Worm (Caenorhabditis elegans) whole organism, early embryonic: Measurements from ENCODE around the gene Y64G10A.10.

Source experiments
- B0310.2 ChIP-seq: sonication (generic microtip); optimal IDR thresholded peaks from 2 replicates; lab custom pipeline; 2016; ENCODE audit warnings: mild to moderate bottlenecking, missing genetic modification characterization, missing compliant biosample characterization
- F13C5.2 ChIP-seq: sonication (generic microtip); optimal IDR thresholded peaks from 2 replicates; lab custom pipeline; 2017; ENCODE audit warnings: mild to moderate bottlenecking, missing genetic modification characterization, inconsistent platforms, missing compliant biosample characterization
- aly-1 ChIP-seq: sonication (generic microtip); optimal IDR thresholded peaks from 2 replicates; lab custom pipeline; 2016; ENCODE audit warnings: missing genetic modification characterization, missing compliant biosample characterization
- ama-1 ChIP-seq: fragments of 150-350 bp; optimal IDR thresholded peaks from 2 replicates; lab custom pipeline; 2014
- ceh-13 ChIP-seq: fragments of 200-800 bp; sonication (Bioruptor generic); optimal IDR thresholded peaks from 2 replicates; lab custom pipeline; 2018; ENCODE audit warnings: mild to moderate bottlenecking, missing genetic modification characterization, missing compliant biosample characterization
- ceh-36 ChIP-seq: sonication (generic microtip); optimal IDR thresholded peaks from 2 replicates; lab custom pipeline; 2016; ENCODE audit warnings: missing genetic modification characterization, inconsistent platforms, missing compliant biosample characterization
- ets-7 ChIP-seq: sonication (generic microtip); optimal IDR thresholded peaks from 2 replicates; lab custom pipeline; 2016; ENCODE audit warnings: missing genotype, missing genetic modification characterization, missing compliant biosample characterization
- flt-1 ChIP-seq: fragments of 200-800 bp; sonication (Bioruptor generic); IDR thresholded peaks from 2 replicates; pipeline ENCODE4 v1.3.6; 2022; ENCODE audit warnings: missing genetic modification characterization, missing compliant biosample characterization
- hmbx-1 ChIP-seq: sonication (generic microtip); optimal IDR thresholded peaks from 2 replicates; lab custom pipeline; 2016; ENCODE audit warnings: mild to moderate bottlenecking, missing genetic modification characterization, missing compliant biosample characterization
- hmg-4 ChIP-seq: fragments of 200-800 bp; sonication (Bioruptor generic); optimal IDR thresholded peaks from 2 replicates; lab custom pipeline; 2018; ENCODE audit warnings: mild to moderate bottlenecking, missing genetic modification characterization, missing compliant biosample characterization
- hnd-1 ChIP-seq: sonication (generic microtip); optimal IDR thresholded peaks from 2 replicates; lab custom pipeline; 2016; ENCODE audit warnings: missing genetic modification characterization, missing compliant biosample characterization
- pes-1 ChIP-seq: fragments of 200-800 bp; sonication (Bioruptor generic); IDR thresholded peaks from 2 replicates; pipeline ENCODE4 v1.3.6; 2022; ENCODE audit warnings: missing genetic modification reagents, missing genetic modification characterization, missing compliant biosample characterization
- scrt-1 ChIP-seq: fragments of 200-800 bp; sonication (Bioruptor generic); IDR thresholded peaks from 2 replicates; pipeline ENCODE4 v1.3.6; 2022; ENCODE audit warnings: missing genetic modification characterization, missing compliant biosample characterization
- sea-1 ChIP-seq: fragments of 200-800 bp; sonication (Bioruptor generic); conservative IDR thresholded peaks from 2 replicates; pipeline ENCODE4 v1.3.6; 2022; ENCODE audit warnings: missing genetic modification characterization, missing compliant biosample characterization
- tbx-11 ChIP-seq: fragments of 200-800 bp; sonication (Bioruptor generic); IDR thresholded peaks from 2 replicates; pipeline ENCODE4 v1.3.6; 2022; ENCODE audit warnings: missing genetic modification characterization, missing compliant biosample characterization
- tbx-37 ChIP-seq: fragments of 200-800 bp; sonication (Bioruptor generic); conservative IDR thresholded peaks from 2 replicates; pipeline ENCODE4 v1.3.6; 2022; ENCODE audit warnings: missing genetic modification reagents, missing genetic modification characterization, missing compliant biosample characterization
- tra-4 ChIP-seq: sonication (generic microtip); optimal IDR thresholded peaks from 2 replicates; lab custom pipeline; 2017; ENCODE audit warnings: missing genetic modification characterization, missing compliant biosample characterization

Y64G10A.10 gene

ce11 chrIV:14268882-14269281 is 27.6 kb upstream of the Y64G10A.10 start:
- TF ChIP-seq hmg-4 (GFP tag; lab: Kevin White, UChicago), result no peak
- TF ChIP-seq aly-1 (tag; lab: Kevin White, UChicago), result no peak
- TF ChIP-seq tbx-37 (GFP tag; lab: Robert Waterston, UW), result no peak
- TF ChIP-seq sea-1 (GFP tag; lab: Robert Waterston, UW), result no peak
- TF ChIP-seq ceh-13 (GFP tag; lab: Kevin White, UChicago), result no peak
- TF ChIP-seq flt-1, result no peak

- TF ChIP-seq sea-1 (GFP tag; lab: Robert Waterston, UW) (no peak), B0310.2 (tag; lab: Kevin White, UChicago) (no peak), hmbx-1 (tag; lab: Kevin White, UChicago) (no peak), hmg-4 (GFP tag; lab: Kevin White, UChicago) (no peak), tbx-37 (GFP tag; lab: Robert Waterston, UW) (no peak), tra-4 (no peak)
Observed at ce11 chrIV:14260761-14261160, 19.5 kb upstream of the Y64G10A.10 start.

ce11 chrIV:14259197-14259596 is 18.0 kb upstream of the Y64G10A.10 start:
- TF ChIP-seq hmg-4 (GFP tag; lab: Kevin White, UChicago) (no peak), ets-7 (tag; lab: Kevin White, UChicago) (no peak), aly-1 (tag; lab: Kevin White, UChicago) (no peak), flt-1 (no peak), ceh-36 (tag; lab: Kevin White, UChicago) (no peak), tbx-37 (GFP tag; lab: Robert Waterston, UW) (no peak), scrt-1 (GFP tag; lab: Robert Waterston, UW) (no peak), hmbx-1 (tag; lab: Kevin White, UChicago) (no peak), ceh-13 (GFP tag; lab: Kevin White, UChicago) (no peak), pes-1 (GFP tag; lab: Robert Waterston, UW) (no peak), ama-1 (no peak), tbx-11 (GFP tag; lab: Robert Waterston, UW) (no peak), sea-1 (GFP tag; lab: Robert Waterston, UW) (no peak), F13C5.2 (no peak), tra-4 (no peak), hnd-1 (tag; lab: Kevin White, UChicago) (no peak), B0310.2 (tag; lab: Kevin White, UChicago) (no peak)

ce11 chrIV:14257528-14257927 is 16.3 kb upstream of the Y64G10A.10 start:
- TF ChIP-seq ceh-36 (tag; lab: Kevin White, UChicago) (no peak), hmg-4 (GFP tag; lab: Kevin White, UChicago) (no peak), ceh-13 (GFP tag; lab: Kevin White, UChicago) (no peak), flt-1 (no peak), sea-1 (GFP tag; lab: Robert Waterston, UW) (no peak), tra-4 (no peak), tbx-37 (GFP tag; lab: Robert Waterston, UW) (no peak), aly-1 (tag; lab: Kevin White, UChicago) (no peak), F13C5.2 (no peak), pes-1 (GFP tag; lab: Robert Waterston, UW) (no peak), B0310.2 (tag; lab: Kevin White, UChicago) (no peak), ets-7 (tag; lab: Kevin White, UChicago) (no peak)

- TF ChIP-seq flt-1 (no peak), scrt-1 (GFP tag; lab: Robert Waterston, UW) (no peak), hmbx-1 (tag; lab: Kevin White, UChicago) (no peak), sea-1 (GFP tag; lab: Robert Waterston, UW) (no peak), hnd-1 (tag; lab: Kevin White, UChicago) (no peak), ama-1 (no peak), aly-1 (tag; lab: Kevin White, UChicago) (no peak), tbx-11 (GFP tag; lab: Robert Waterston, UW) (no peak), ceh-36 (tag; lab: Kevin White, UChicago) (no peak), ets-7 (tag; lab: Kevin White, UChicago) (no peak), tra-4 (no peak), B0310.2 (tag; lab: Kevin White, UChicago) (no peak), hmg-4 (GFP tag; lab: Kevin White, UChicago) (no peak)
Observed at ce11 chrIV:14255605-14256004, 14.4 kb upstream of the Y64G10A.10 start.

ce11 chrIV:14250113-14250512 is 8.9 kb upstream of the Y64G10A.10 start, which contains the start of gene srab-24:
Gene srab-24, minus strand, starts transcription at chrIV:14250213.
- TF ChIP-seq hmg-4 (GFP tag; lab: Kevin White, UChicago) (no peak), aly-1 (tag; lab: Kevin White, UChicago) (no peak), F13C5.2 (no peak), ceh-13 (GFP tag; lab: Kevin White, UChicago) (no peak)

ce11 chrIV:14249447-14249846 is 8.2 kb upstream of the Y64G10A.10 start:
- TF ChIP-seq sea-1 (GFP tag; lab: Robert Waterston, UW), result no peak
- no peak for TF ChIP-seq F13C5.2
- no peak for TF ChIP-seq pes-1 (GFP tag; lab: Robert Waterston, UW)
- no peak for TF ChIP-seq hmg-4 (GFP tag; lab: Kevin White, UChicago)
- TF ChIP-seq ama-1, result no peak
- TF ChIP-seq tbx-37 (GFP tag; lab: Robert Waterston, UW), result no peak
- TF ChIP-seq aly-1 (tag; lab: Kevin White, UChicago), result no peak
- no peak for TF ChIP-seq tbx-11 (GFP tag; lab: Robert Waterston, UW)
- TF ChIP-seq hmbx-1 (tag; lab: Kevin White, UChicago), result no peak
- no peak for TF ChIP-seq hnd-1 (tag; lab: Kevin White, UChicago)
- TF ChIP-seq tra-4, result no peak
- TF ChIP-seq B0310.2 (tag; lab: Kevin White, UChicago), result no peak
- no peak for TF ChIP-seq flt-1
- no peak for TF ChIP-seq ets-7 (tag; lab: Kevin White, UChicago)
- TF ChIP-seq ceh-13 (GFP tag; lab: Kevin White, UChicago), result no peak
- no peak for TF ChIP-seq scrt-1 (GFP tag; lab: Robert Waterston, UW)
